Worm (Caenorhabditis elegans) whole organism, dauer: ENCODE measurements around the gene H01M10.1.

Source experiments
- unc-62 ChIP-seq: sonication (generic microtip); optimal IDR thresholded peaks from 2 replicates; lab custom pipeline; 2017; ENCODE audit warnings: missing biosample characterization, missing genetic modification reagents, missing genetic modification characterization

H01M10.1 gene

DNA sequence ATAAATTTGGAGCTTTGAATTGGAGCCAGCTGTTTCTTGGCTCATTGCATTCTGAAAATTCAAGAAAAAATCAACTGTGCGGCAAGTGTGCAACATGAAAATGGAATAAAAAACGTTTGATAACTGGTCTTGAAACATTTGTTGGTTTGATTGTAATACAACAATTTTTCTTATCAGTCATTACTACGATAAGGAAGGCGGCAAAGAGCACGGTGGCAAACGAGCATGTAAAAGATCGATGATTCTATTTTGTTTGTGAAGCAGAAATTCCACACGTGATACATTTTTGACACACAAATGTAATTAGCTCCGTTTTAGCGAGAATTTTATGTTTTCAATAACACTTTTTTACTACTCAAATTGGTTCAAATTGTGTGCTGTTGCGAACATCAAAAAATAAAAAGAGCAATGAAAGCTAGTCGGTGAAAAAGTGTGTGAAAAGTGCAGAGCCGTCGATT, at the start of gene H01M10.1:
TSS of gene H01M10.1 (minus strand) at position 51 of the 458 bp plus-strand sequence.
- no peak for TF ChIP-seq unc-62

DNA sequence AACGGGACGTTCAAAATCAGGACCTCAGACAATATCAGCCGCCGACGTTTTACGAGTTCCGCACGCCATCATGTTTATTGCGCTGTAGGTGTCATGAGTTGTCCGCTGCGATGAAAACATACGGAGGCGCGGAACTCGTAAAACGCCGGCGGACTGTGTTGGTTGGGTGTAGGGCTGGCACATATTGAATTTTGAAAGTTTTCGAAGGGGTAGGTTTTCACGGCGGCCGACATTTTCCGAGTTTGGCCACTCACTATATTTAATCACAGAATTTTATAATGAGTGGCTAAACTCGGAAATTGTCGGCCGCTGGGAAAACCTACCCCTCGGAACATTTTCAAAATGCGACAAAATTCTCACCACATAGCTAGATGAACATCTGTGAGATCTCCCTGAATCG, 45.8 kb upstream of the H01M10.1 start:
- TF ChIP-seq unc-62 = no peak

- TF ChIP-seq unc-62 = no peak
These were observed 39.9 kb upstream of the H01M10.1 start for ce11 chrX:2620280-2620679.

DNA sequence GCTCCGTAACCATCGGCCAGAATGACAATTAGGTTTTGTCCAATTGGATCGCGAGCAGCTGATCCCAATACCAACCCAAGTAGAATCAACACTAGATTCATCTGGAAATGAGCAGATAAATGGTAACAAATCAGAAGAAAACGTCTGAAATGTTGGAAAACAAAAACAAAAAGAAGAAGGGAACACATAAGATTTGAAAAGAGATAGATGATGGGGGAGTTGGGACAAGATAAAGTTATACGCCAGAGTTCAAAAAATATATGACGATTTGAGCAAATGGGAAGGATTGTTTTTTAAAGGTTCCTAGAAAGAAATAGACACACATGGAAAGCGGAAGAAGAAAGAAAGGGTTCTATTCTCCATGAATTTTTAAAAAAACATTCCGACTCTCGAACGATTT, 35.3 kb upstream of the H01M10.1 start, which contains the start of gene T03G6.3:
TSS of gene T03G6.3 (minus strand) at position 101 of the 400 bp plus-strand sequence.
- no peak for TF ChIP-seq unc-62

- TF ChIP-seq unc-62 = no peak
These were observed 33.8 kb upstream of the H01M10.1 start for ce11 chrX:2614158-2614557.

- TF ChIP-seq unc-62 = no peak
These were observed 32.7 kb upstream of the H01M10.1 start for ce11 chrX:2613077-2613476.

DNA sequence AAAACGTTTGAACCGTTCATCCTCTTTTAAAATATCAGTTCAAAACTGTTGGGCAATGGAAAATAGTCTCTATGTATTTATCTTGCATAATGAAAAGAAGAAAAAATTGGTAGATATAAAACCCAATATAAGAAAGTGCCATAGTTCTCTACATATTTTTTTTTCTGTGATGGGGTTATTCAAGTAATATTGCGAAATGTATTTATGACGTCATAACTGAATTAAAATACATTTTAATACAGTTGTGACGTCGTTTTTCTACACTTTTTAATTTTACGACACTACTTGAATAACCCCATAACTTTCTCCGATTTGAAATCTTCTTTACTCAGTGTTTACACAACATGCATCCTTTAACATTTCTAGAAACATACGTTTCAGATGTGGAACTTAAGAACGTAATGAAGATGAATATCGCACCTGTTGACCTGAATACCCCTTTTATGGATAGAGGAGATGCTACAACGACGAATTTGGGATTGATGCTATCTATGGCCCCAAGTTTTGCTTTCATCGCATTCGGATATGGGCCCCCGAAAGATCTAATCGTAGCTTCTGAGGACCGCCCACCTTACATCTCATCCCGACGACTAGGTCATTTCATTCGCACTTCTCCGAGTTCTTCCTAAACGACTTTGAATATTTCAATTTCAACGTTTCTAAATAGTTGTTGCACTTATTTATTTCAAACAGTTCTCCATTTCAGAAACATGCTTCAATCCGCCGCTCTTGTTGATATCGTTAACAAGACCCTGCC, 27.3 kb upstream of the H01M10.1 start, which contains the start of gene T03G6.1:
TSS of gene T03G6.1 (plus strand) at position 707 of the 757 bp plus-strand sequence.
- no peak for TF ChIP-seq unc-62

DNA sequence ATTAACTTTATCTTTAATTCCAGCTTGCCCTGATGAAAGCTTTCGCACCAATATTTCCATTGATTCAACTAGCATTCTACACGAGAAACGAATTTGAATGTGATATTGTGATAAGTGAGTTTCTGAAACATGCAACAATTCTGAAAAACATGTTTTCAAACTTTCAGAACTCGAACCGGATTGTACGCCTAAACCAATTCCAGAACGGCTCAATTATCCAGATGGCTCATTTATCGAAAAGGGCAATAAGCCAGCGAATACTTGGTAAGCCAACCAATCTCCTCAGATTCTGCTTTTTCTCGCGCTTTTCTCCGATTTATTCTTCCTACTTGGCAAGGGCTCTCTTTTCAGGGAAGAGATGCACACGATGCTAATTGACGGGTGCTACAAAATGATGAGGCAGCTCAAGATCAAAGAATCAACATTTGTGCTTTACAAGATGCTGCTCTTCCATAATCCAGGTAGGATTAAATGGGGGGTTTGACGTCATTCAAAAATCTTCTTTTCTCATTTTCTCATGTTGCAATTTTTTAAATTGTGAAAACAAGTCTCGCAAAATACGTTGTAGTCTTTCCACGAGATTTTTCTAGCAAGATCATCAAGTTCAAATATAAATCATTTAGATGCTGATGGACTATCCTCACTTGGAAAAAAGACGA, 24.1 kb upstream of the H01M10.1 start:
- TF ChIP-seq unc-62 = no peak

- no peak for TF ChIP-seq unc-62
These were observed 20.8 kb upstream of the H01M10.1 start for ce11 chrX:2601025-2601705.

DNA sequence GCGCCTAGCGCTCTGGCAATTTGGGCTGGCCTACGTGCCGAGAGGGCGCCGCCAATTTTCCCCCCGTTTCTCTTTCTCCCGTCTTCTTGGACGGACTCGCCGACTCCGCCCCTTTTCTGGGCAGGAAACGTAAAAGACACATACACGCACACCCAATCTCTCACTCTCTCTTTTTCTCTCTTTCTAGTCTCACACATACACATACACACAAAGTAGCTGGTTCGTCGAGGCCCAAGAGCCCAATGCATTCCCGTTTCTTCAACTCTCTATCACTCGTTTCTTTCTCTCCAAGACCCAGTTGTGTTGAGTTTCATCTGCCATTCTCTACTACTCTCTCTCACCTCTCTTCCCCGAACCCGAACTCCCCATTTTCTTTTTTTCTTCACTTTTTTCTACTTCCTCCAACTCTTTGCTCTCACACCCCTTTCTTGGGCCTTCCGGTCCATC, 18.5 kb upstream of the H01M10.1 start:
- no peak for TF ChIP-seq unc-62

DNA sequence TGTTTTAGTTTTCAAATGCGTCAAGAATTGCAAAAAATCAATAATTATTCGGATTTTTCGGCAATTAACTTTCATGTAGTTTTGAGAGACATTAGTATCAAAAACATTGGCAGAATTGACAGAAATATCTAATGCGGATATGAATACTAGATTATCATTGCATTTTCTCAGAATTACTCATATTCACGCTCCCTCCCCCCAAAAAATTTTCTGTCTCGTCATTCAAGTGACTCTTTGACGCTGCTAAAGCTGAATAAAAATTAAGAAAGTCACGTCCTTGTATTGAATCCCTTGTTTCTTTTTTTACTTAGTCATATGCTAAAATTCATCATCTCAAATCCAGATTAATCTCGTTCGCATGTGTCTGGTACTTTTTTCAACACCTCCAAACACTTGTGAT, 16.2 kb upstream of the H01M10.1 start:
- TF ChIP-seq unc-62 = no peak

DNA sequence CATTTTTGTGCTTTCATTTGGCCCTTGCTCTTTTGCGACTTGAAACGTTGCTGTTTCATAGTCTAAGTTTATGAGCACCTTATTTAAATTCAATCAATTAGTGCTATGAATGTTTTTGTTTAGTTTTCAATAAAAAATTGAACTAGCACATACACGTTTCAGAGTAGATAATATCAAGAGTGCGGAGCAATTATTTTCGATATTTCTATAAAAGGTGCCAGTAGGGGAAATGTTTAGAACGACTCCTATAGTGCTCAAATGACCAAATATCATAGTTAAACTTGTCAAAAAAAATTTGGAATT, 15.3 kb upstream of the H01M10.1 start:
- no peak for TF ChIP-seq unc-62

- no peak for TF ChIP-seq unc-62
These were observed 14.8 kb upstream of the H01M10.1 start for ce11 chrX:2595027-2595756.

- no peak for TF ChIP-seq unc-62
These were observed 13.3 kb upstream of the H01M10.1 start, which contains the start of the genes nhr-40 and T03G6.7 for ce11 chrX:2593703-2594102. TSS of gene nhr-40 (plus strand) at chrX:2594003. TSS of gene T03G6.7 (plus strand) at chrX:2594039.

DNA sequence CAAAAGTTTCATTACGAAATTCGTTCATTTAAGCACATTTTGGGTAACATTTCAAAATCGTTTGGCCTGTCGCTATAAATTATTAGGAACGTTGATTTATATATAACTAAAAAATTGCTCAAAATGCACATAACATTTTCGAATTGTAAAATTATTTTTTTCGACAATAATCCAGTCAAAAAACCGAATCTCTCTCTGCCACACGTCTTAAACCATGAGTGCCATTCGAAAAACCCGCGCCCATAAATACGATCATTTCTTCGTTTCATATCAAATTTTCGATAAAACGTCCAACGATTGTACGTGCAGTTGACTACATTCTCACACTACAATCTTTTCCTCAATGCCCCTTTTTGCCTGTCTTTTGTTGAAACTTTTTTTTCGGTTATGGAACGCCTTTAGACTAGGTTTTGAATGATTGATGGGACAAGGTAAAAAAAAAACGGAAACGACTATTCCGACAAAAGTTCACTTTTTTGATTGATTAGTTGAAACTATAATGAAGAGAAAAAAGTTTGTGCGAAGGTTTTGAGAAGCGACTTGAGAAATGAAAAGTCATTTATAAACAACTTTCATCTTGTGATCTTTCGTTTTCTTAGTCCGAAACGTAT, 12.4 kb upstream of the H01M10.1 start:
- TF ChIP-seq unc-62 = no peak

- TF ChIP-seq unc-62 = no peak
These were observed 11.2 kb upstream of the H01M10.1 start for ce11 chrX:2591586-2592000.
